Worm (Caenorhabditis elegans): Measurements from ENCODE around the gene msp-142.

- no peak for TF ChIP-seq tab-1 (GFP tag; IDR thresholded peaks at IDR 0.05)
- no peak for TF ChIP-seq flt-1 (GFP tag; IDR thresholded peaks at IDR 0.05)
- no peak for TF ChIP-seq ref-1 (GFP tag; conservative IDR thresholded peaks at IDR 0.05)
Observed at ce11 chrII:5801075-5801474, 3.3 kb downstream of the msp-142 start, which contains the start of the genes K05F1.9 and K05F1.1.

Measured in whole organism, midembryonic.